Worm (Caenorhabditis elegans) whole organism, L2 larva: Measurements from ENCODE around the gene C07D8.5.

ENCODE experiments used
- C34F6.9 ChIP-seq: fragments of 150-350 bp; optimal IDR thresholded peaks from 2 replicates; lab custom pipeline; 2014; ENCODE audit warnings: missing biosample characterization, missing genetic modification characterization
- F13H6.1 ChIP-seq: sonication (generic microtip); optimal IDR thresholded peaks from 2 replicates; lab custom pipeline; 2016; ENCODE audit warnings: missing genetic modification characterization, missing compliant biosample characterization
- R02D3.7 ChIP-seq: fragments of 150-350 bp; optimal IDR thresholded peaks from 2 replicates; lab custom pipeline; 2014; ENCODE audit warnings: missing biosample characterization, missing genetic modification characterization
- Y55F3AM.14 ChIP-seq: fragments of 200-800 bp; sonication (Bioruptor generic); optimal IDR thresholded peaks from 2 replicates; lab custom pipeline; 2018; ENCODE audit warnings: mild to moderate bottlenecking, missing genetic modification characterization, missing compliant biosample characterization
- ZK546.5 ChIP-seq: sonication (generic microtip); optimal IDR thresholded peaks from 2 replicates; lab custom pipeline; 2017; ENCODE audit warnings: missing biosample characterization, missing genetic modification characterization
- alr-1 ChIP-seq: fragments of 150-350 bp; optimal IDR thresholded peaks from 2 replicates; lab custom pipeline; 2014; ENCODE audit warnings: missing biosample characterization, missing genetic modification characterization
- aly-2 ChIP-seq: fragments of 150-350 bp; optimal IDR thresholded peaks from 2 replicates; lab custom pipeline; 2014; ENCODE audit warnings: missing biosample characterization, missing genetic modification characterization
- ama-1 ChIP-seq: fragments of 150-350 bp; optimal IDR thresholded peaks from 2 replicates; lab custom pipeline; 2018; ENCODE audit warnings: inconsistent platforms
- blmp-1 ChIP-seq: sonication (generic microtip); optimal IDR thresholded peaks from 2 replicates; lab custom pipeline; 2017; ENCODE audit warnings: missing genetic modification characterization, mild to moderate bottlenecking, missing compliant biosample characterization, antibody characterized with exemption, moderate library complexity; ENCODE audit not compliant: insufficient read depth
- ceh-16 ChIP-seq: fragments of 150-350 bp; optimal IDR thresholded peaks from 2 replicates; lab custom pipeline; 2014; ENCODE audit warnings: missing biosample characterization, missing genetic modification characterization
- ceh-82 ChIP-seq: fragments of 150-350 bp; optimal IDR thresholded peaks from 2 replicates; lab custom pipeline; 2014; ENCODE audit warnings: missing biosample characterization, missing genetic modification characterization
- crh-2 ChIP-seq: sonication (generic microtip); optimal IDR thresholded peaks from 2 replicates; lab custom pipeline; 2017; ENCODE audit warnings: missing biosample characterization, missing genetic modification characterization
- dmd-4 ChIP-seq: sonication (generic microtip); optimal IDR thresholded peaks from 2 replicates; lab custom pipeline; 2017; ENCODE audit warnings: missing biosample characterization, missing genetic modification characterization
- egl-27 ChIP-seq: sonication (generic microtip); optimal IDR thresholded peaks from 3 replicates; lab custom pipeline; 2017; ENCODE audit warnings: missing biosample characterization, missing genetic modification reagents, missing genetic modification characterization
- elt-1 ChIP-seq: fragments of 150-350 bp; optimal IDR thresholded peaks from 2 replicates; lab custom pipeline; 2014; ENCODE audit warnings: missing biosample characterization, missing genetic modification characterization
- fos-1 ChIP-seq: fragments of 150-350 bp; optimal IDR thresholded peaks from 2 replicates; lab custom pipeline; 2014; ENCODE audit warnings: missing biosample characterization, missing genetic modification characterization
- gmeb-1 ChIP-seq: fragments of 150-350 bp; optimal IDR thresholded peaks from 2 replicates; lab custom pipeline; 2014; ENCODE audit warnings: missing biosample characterization, missing genetic modification characterization
- lin-11 ChIP-seq: fragments of 150-350 bp; sonication (generic microtip); optimal IDR thresholded peaks from 2 replicates; lab custom pipeline; 2014; ENCODE audit warnings: missing biosample characterization, missing genetic modification characterization, inconsistent platforms, mixed read lengths
- lin-39 ChIP-seq: fragments of 150-350 bp; optimal IDR thresholded peaks from 2 replicates; lab custom pipeline; 2014; ENCODE audit warnings: missing biosample characterization, missing genetic modification reagents, missing genetic modification characterization
- lsy-2 ChIP-seq, 2 experiments: fragments of 150-350 bp in 1 of 2; sonication (generic microtip) in 1 of 2; optimal IDR thresholded peaks; 2 replicates each; lab custom pipeline; 2014 to 2017; ENCODE audit warnings: missing biosample characterization in 2 of 2, missing genetic modification characterization in 2 of 2
- mdl-1 ChIP-seq, 2 experiments: fragments of 150-350 bp in 1 of 2; sonication (generic microtip) in 1 of 2; optimal IDR thresholded peaks; 2 replicates each; lab custom pipeline; 2017; ENCODE audit warnings: missing biosample characterization in 2 of 2, missing genetic modification characterization in 2 of 2
- nhr-10 ChIP-seq: sonication (generic microtip); optimal IDR thresholded peaks from 2 replicates; lab custom pipeline; 2017; ENCODE audit warnings: missing biosample characterization, missing genetic modification characterization
- nhr-11 ChIP-seq: fragments of 150-350 bp; optimal IDR thresholded peaks from 2 replicates; lab custom pipeline; 2014; ENCODE audit warnings: missing biosample characterization, missing genetic modification characterization
- nhr-12 ChIP-seq: fragments of 150-350 bp; optimal IDR thresholded peaks from 2 replicates; lab custom pipeline; 2014; ENCODE audit warnings: missing biosample characterization, missing genetic modification characterization
- nhr-129 ChIP-seq: fragments of 150-350 bp; optimal IDR thresholded peaks from 2 replicates; lab custom pipeline; 2014; ENCODE audit warnings: missing biosample characterization, missing genetic modification characterization
- nhr-21 ChIP-seq: fragments of 150-350 bp; optimal IDR thresholded peaks from 2 replicates; lab custom pipeline; 2014; ENCODE audit warnings: missing biosample characterization, missing genetic modification characterization
- nhr-237 ChIP-seq: fragments of 150-350 bp; optimal IDR thresholded peaks from 2 replicates; lab custom pipeline; 2014; ENCODE audit warnings: missing biosample characterization, missing genetic modification characterization
- nhr-25 ChIP-seq: fragments of 150-350 bp; sonication (generic microtip); optimal IDR thresholded peaks from 3 replicates; lab custom pipeline; 2014; ENCODE audit warnings: missing biosample characterization, missing genetic modification characterization
- nhr-6 ChIP-seq: fragments of 150-350 bp; optimal IDR thresholded peaks from 2 replicates; lab custom pipeline; 2014; ENCODE audit warnings: missing biosample characterization, missing genetic modification characterization
- sem-4 ChIP-seq: fragments of 150-350 bp; optimal IDR thresholded peaks from 2 replicates; lab custom pipeline; 2014; ENCODE audit warnings: missing biosample characterization, missing genetic modification reagents, missing genetic modification characterization
- skn-1 ChIP-seq: sonication (generic microtip); optimal IDR thresholded peaks from 2 replicates; lab custom pipeline; 2017; ENCODE audit warnings: missing biosample characterization, missing genetic modification characterization
- sma-3 ChIP-seq: sonication (generic microtip); optimal IDR thresholded peaks from 2 replicates; lab custom pipeline; 2016; ENCODE audit warnings: missing genetic modification reagents, missing genetic modification characterization, missing compliant biosample characterization
- sma-9 ChIP-seq, 2 experiments: fragments of 150-350 bp in 1 of 2; sonication (generic microtip) in 1 of 2; optimal IDR thresholded peaks; 2 replicates each; lab custom pipeline; 2014 to 2016; ENCODE audit warnings: missing genetic modification characterization in 2 of 2, mild to moderate bottlenecking in 1 of 2, missing biosample characterization in 1 of 2, missing compliant biosample characterization in 1 of 2, missing genetic modification reagents in 1 of 2, moderate library complexity in 1 of 2
- snpc-4 ChIP-seq: fragments of 150-350 bp; optimal IDR thresholded peaks from 2 replicates; lab custom pipeline; 2014; ENCODE audit warnings: missing biosample characterization, missing genetic modification characterization
- unc-39 ChIP-seq: fragments of 150-350 bp; optimal IDR thresholded peaks from 2 replicates; lab custom pipeline; 2014; ENCODE audit warnings: missing biosample characterization, missing genetic modification characterization
- unc-55 ChIP-seq: fragments of 150-350 bp; sonication (generic microtip); optimal IDR thresholded peaks from 3 replicates; lab custom pipeline; 2014; ENCODE audit warnings: missing biosample characterization, missing genetic modification reagents, missing genetic modification characterization
- zag-1 ChIP-seq: fragments of 150-350 bp; optimal IDR thresholded peaks from 2 replicates; lab custom pipeline; 2014; ENCODE audit warnings: missing biosample characterization, missing genetic modification characterization
- ztf-11 ChIP-seq: sonication (generic microtip); optimal IDR thresholded peaks from 2 replicates; lab custom pipeline; 2017; ENCODE audit warnings: missing biosample characterization, missing genetic modification characterization

The C07D8.5 gene

DNA sequence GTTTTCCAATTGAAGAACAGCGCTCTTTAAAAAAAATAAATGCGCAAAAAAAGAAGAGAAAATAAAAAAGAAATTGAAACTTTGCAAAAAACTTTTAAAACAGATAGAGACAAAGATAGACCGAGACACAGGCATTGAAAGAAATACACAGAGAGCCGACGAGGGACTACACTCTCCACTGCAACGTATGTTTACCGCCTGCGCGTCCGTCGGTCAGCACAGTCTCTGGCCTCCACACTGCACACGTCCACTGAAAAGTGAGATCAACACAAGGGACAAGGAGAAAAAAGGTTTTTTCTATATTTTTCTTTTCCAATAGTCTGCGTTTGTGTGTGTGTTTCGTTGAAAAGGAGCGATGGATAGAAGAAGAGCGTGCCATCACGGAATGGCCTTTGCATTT lies 37.4 kb upstream of the C07D8.5 start:
- TF ChIP-seq ama-1 (lab: Kevin White, UChicago): no peak
- peak; percentile 26 for TF ChIP-seq sma-3 (GFP tag; lab: Kevin White, UChicago)
- TF ChIP-seq C34F6.9 (tag; lab: Kevin White, UChicago): peak; percentile 75
- peak; percentile 13 for TF ChIP-seq Y55F3AM.14 (GFP tag; lab: Kevin White, UChicago)
- no peak for TF ChIP-seq R02D3.7
- no peak for TF ChIP-seq ceh-16
- peak; percentile 89 for TF ChIP-seq sma-9 (GFP tag; optimal IDR thresholded peaks at IDR 0.05; lab: Kevin White, UChicago)
- no peak for TF ChIP-seq sma-9 (tag; optimal IDR thresholded peaks at IDR 0.05; lab: Kevin White, UChicago)
- TF ChIP-seq nhr-25: peak; percentile 52
- TF ChIP-seq unc-55: peak; percentile 81
- peak in 1 of 2 experiments; percentile 3 for TF ChIP-seq mdl-1 (tag; optimal IDR thresholded peaks at IDR 0.05; lab: Kevin White, UChicago)
- no peak for TF ChIP-seq nhr-237 (tag; lab: Kevin White, UChicago)
- TF ChIP-seq nhr-21 (tag; lab: Kevin White, UChicago): no peak
- peak; percentile 73 for TF ChIP-seq fos-1 (tag; lab: Kevin White, UChicago)
- TF ChIP-seq crh-2 (tag; lab: Kevin White, UChicago): peak; percentile 85
- TF ChIP-seq ztf-11 (tag; lab: Kevin White, UChicago): no peak
- peak; percentile 11 to 59 for TF ChIP-seq lsy-2 (tag; optimal IDR thresholded peaks at IDR 0.05; lab: Kevin White, UChicago)
- peak; percentile 84 for TF ChIP-seq nhr-129
- peak; percentile 37 for TF ChIP-seq lin-11
- peak; percentile 65 for TF ChIP-seq blmp-1 (tag; lab: Kevin White, UChicago)
- TF ChIP-seq snpc-4 (tag; lab: Kevin White, UChicago): peak; percentile 10
- peak; percentile 76 for TF ChIP-seq zag-1 (tag; lab: Kevin White, UChicago)
- TF ChIP-seq nhr-6 (tag; lab: Kevin White, UChicago): peak; percentile 14
- peak; percentile 85 for TF ChIP-seq F13H6.1 (tag; lab: Kevin White, UChicago)

ce11 chrX:7309775-7310174 lies 34.1 kb upstream of the C07D8.5 start, which contains the start of the genes his-38 and his-40:
Gene his-38 (minus strand): TSS chrX:7309875.
Gene his-40 (plus strand): TSS chrX:7310110.
- TF ChIP-seq ceh-82 (tag; lab: Kevin White, UChicago) (no peak), dmd-4 (tag; lab: Kevin White, UChicago) (no peak), egl-27 (tag; lab: Kevin White, UChicago) (no peak), skn-1 (tag; lab: Kevin White, UChicago) (no peak), gmeb-1 (tag; lab: Kevin White, UChicago) (no peak), nhr-11 (tag; lab: Kevin White, UChicago) (no peak), ztf-11 (tag; lab: Kevin White, UChicago) (no peak), nhr-12 (tag; lab: Kevin White, UChicago) (no peak), aly-2 (no peak), ZK546.5 (tag; lab: Kevin White, UChicago) (no peak), nhr-10 (tag; lab: Kevin White, UChicago) (no peak), crh-2 (tag; lab: Kevin White, UChicago) (no peak), ama-1 (lab: Kevin White, UChicago) (no peak), lsy-2 (tag; optimal IDR thresholded peaks at IDR 0.05; lab: Kevin White, UChicago) (no peak)

DNA sequence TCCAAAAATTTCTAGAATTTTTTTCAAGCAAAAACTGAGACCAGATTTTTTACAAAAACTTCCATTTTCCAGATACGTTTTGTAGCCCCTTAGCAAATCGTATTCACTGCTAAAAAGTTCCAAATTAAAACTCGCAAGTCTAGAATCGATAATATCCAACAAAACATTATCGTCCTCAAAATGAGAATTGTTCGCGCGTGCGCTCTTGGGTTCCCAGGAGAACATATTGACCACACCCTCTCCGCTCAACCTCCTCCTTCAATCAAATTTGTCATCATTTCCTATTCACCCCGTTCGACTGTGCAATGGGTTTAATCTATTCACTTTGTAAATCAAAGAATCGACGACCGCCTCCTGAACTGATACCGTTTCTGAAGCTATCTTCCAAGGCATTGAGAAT lies 32.0 kb upstream of the C07D8.5 start:
- TF ChIP-seq ama-1 (lab: Kevin White, UChicago) (no peak), nhr-11 (tag; lab: Kevin White, UChicago) (no peak), aly-2 (no peak), ceh-16 (no peak), lin-39 (no peak), snpc-4 (tag; lab: Kevin White, UChicago) (no peak), alr-1 (tag; lab: Kevin White, UChicago) (no peak), sma-3 (GFP tag; lab: Kevin White, UChicago) (no peak), elt-1 (tag; lab: Kevin White, UChicago) (no peak), fos-1 (tag; lab: Kevin White, UChicago) (no peak), unc-39 (tag; lab: Kevin White, UChicago) (no peak), nhr-21 (tag; lab: Kevin White, UChicago) (no peak), Y55F3AM.14 (GFP tag; lab: Kevin White, UChicago) (no peak), zag-1 (tag; lab: Kevin White, UChicago) (no peak), egl-27 (tag; lab: Kevin White, UChicago) (no peak), sem-4 (tag; lab: Kevin White, UChicago) (no peak), nhr-237 (tag; lab: Kevin White, UChicago) (no peak), mdl-1 (tag; optimal IDR thresholded peaks at IDR 0.05; lab: Kevin White, UChicago) (no peak), crh-2 (tag; lab: Kevin White, UChicago) (no peak), lin-11 (no peak)
